Worm (Caenorhabditis elegans): ENCODE results near the gene algn-14.

The algn-14 gene

DNA sequence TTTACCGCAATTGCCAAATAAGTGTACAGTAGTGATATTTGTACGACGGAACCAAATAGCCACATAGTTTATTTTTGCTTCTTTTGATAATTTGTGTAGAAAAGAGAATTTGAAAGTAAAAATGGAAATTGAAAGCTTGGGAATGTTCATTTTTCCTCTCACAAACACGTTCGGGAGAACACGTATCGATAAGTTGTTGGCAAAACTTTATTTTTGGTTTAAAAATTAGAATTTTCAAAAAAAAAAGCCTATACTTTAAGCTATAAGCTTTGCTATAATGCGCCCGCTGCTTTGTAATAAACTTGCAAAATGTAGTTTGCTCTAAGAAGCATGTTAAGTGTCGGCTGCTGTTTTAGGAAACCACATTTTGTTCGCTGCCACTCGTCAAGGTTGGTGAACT is 47.9 kb downstream of the algn-14 start, which contains the start of gene Y37E11AR.7:
Gene Y37E11AR.7, minus strand, starts transcription at position 101 of the 400 bp plus-strand sequence.
- TF ChIP-seq K12H6.12 (tag; optimal IDR thresholded peaks at IDR 0.05): no peak
- TF ChIP-seq nfya-2 (GFP tag; IDR thresholded peaks at IDR 0.05): no peak
- no peak for TF ChIP-seq attf-5 (GFP tag; optimal IDR thresholded peaks at IDR 0.05)
- TF ChIP-seq snpc-4 (GFP tag; optimal IDR thresholded peaks at IDR 0.05): no peak
- TF ChIP-seq snpc-4 (tag; optimal IDR thresholded peaks at IDR 0.05): no peak
- no peak for TF ChIP-seq athp-1 (tag; optimal IDR thresholded peaks at IDR 0.05)
- no peak for TF ChIP-seq sdz-38 (tag; optimal IDR thresholded peaks at IDR 0.05)
- no peak for TF ChIP-seq nhr-90 (tag; optimal IDR thresholded peaks at IDR 0.05)
- no peak for TF ChIP-seq Y67H2A.10 (GFP tag; conservative IDR thresholded peaks at IDR 0.05)
- no peak for TF ChIP-seq die-1 (tag; optimal IDR thresholded peaks at IDR 0.05)
- TF ChIP-seq Y53F4B.3 (GFP tag; IDR thresholded peaks at IDR 0.05): no peak
- no peak for TF ChIP-seq F22D6.2 (tag; optimal IDR thresholded peaks at IDR 0.05)
- TF ChIP-seq aptf-2 (GFP tag; conservative IDR thresholded peaks at IDR 0.05): no peak

DNA sequence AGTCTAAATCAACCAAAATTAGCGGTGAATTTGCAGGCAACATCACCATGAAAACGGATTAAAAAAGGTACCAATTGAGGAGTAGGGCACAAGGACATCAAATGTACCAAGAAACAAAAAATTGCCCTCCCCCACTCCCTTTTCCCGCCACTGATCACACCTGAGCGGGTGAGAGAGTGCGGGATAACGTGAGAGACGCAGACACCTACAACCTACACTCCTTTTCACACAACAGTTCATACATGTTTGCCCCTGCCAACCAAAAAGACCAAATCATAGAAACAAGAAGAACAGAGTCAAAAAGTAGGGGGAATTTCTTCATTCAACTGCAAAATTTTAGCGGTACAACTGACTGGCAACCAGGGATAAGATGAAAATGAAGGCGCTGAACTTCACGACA is 51.0 kb downstream of the algn-14 start:
- TF ChIP-seq F49E8.2 (tag; optimal IDR thresholded peaks at IDR 0.05; ENCODE audit: insufficient read depth): no peak
- peak; percentile 4 for TF ChIP-seq efl-1 (GFP tag; optimal IDR thresholded peaks at IDR 0.05)
- peak; percentile 49; the same call in 1 of the 2 replicates for TF ChIP-seq hmg-1.2 (GFP tag; IDR thresholded peaks at IDR 0.05)

DNA sequence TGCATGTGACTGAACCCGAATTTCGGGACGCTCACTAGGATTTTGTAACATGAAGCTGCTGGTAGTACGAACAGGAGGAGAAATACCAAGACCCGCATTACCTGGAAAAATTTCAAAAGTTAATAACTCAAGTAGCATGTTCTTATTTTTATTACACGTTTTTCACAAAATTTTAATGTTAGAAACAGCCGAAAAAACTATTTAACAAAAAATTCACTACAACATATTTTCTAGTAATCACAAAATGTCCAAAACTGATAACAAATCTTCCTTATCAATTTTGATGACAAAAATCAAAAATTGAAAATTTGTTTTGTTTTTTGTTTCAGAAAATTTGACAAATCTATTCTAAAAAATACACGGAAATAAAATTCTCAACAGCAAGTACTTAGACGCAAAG is 52.2 kb downstream of the algn-14 start, which contains the start of gene ugt-45:
Gene ugt-45, minus strand, starts transcription at position 101 of the 400 bp plus-strand sequence.
- no peak for TF ChIP-seq let-526 (GFP tag; IDR thresholded peaks at IDR 0.05)
- TF ChIP-seq madf-3 (GFP tag; IDR thresholded peaks at IDR 0.05): no peak
- TF ChIP-seq xnd-1 (tag; optimal IDR thresholded peaks at IDR 0.05): no peak
